Fruit fly (Drosophila melanogaster) whole organism, embryonic: Measurements from ENCODE around the gene Ir94a.

Experiments
- CG30020 ChIP-seq: fragments of 200-800 bp; optimal IDR thresholded peaks from 2 replicates; lab custom pipeline; 2019; ENCODE audit warnings: missing biosample characterization, mild to moderate bottlenecking, missing genetic modification characterization, moderate library complexity
- CG33557 ChIP-seq: fragments of 200-800 bp; sonication (Bioruptor generic); optimal IDR thresholded peaks from 2 replicates; lab custom pipeline; 2019; ENCODE audit warnings: missing biosample characterization, mild to moderate bottlenecking, missing genetic modification characterization, moderate library complexity
- Chrac-16 ChIP-seq: fragments of 200-800 bp; sonication (Bioruptor generic); optimal IDR thresholded peaks from 3 replicates; lab custom pipeline; 2016; ENCODE audit warnings: missing biosample characterization, missing genetic modification characterization
- Usf ChIP-seq: fragments of 200-800 bp; sonication (Bioruptor generic); optimal IDR thresholded peaks from 2 replicates; lab custom pipeline; 2017; ENCODE audit warnings: missing genotype, missing biosample characterization, missing genetic modification characterization

DNA sequence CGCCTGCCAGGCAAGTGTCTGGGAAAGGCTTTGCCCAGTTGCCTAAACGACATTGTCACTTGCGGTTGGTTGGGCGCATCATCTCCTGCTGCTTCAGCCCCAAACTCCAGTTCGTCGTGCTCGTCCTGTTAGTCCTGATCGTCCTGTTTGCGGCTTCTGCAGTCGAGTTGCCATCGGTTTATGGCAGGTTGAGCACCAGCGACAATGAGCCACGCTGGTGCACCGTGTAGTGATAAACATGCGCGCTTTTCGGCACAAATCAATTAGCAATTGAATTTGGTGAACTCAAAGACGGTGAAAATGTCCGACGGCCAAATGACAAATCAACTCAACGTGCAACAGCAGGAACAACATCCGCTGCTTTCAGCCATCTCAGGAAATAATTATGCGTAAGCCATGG is 10.1 kb upstream of the Ir94a start, which contains the start of gene CG13407:
- TF ChIP-seq CG33557 (GFP tag; lab: Kevin White, UChicago) = no peak
- no peak for TF ChIP-seq CG30020
- no peak for TF ChIP-seq Usf (GFP tag; lab: Kevin White, UChicago)
- TF ChIP-seq Chrac-16 (GFP tag; lab: Kevin White, UChicago) = no peak
